Worm (Caenorhabditis elegans): ENCODE results near the gene sel-10.

Gene sel-10

DNA sequence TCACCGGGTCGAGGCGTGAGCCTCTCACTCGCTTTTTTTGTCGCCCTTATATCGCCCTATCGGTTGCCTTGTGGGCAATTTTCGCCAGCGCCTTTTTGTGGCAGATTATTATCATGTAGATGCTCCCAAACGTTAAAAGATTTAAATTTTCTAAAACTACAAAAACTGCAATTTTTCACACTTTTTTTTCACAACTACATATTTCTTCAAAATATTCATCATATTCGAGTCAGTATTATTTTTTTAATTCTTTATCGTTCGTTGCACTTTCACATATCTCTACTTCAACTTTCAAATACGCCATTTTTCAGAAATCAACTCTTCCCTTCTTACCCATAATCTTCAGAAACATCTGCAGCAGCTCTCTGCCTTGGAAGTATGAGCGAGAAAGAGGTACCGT, 6.2 kb upstream of the sel-10 start, which contains the start of gene ceh-24:
TSS of gene ceh-24 (plus strand) at position 301 of the 400 bp plus-strand sequence.
- TF ChIP-seq ama-1 (optimal IDR thresholded peaks at IDR 0.05) = no peak
- no peak for TF ChIP-seq nhr-28 (tag; optimal IDR thresholded peaks at IDR 0.05)
- TF ChIP-seq tbx-2 (tag; optimal IDR thresholded peaks at IDR 0.05) = no peak
- TF ChIP-seq fkh-10 (GFP tag; optimal IDR thresholded peaks at IDR 0.05) = no peak
- TF ChIP-seq nhr-71 (tag; optimal IDR thresholded peaks at IDR 0.05) = no peak
- TF ChIP-seq pag-3 (tag; optimal IDR thresholded peaks at IDR 0.05; ENCODE audit: borderline replicate concordance, insufficient read depth) = no peak
- TF ChIP-seq lin-13 (GFP tag; optimal IDR thresholded peaks at IDR 0.05) = no peak
- no peak for TF ChIP-seq egl-27 (tag; optimal IDR thresholded peaks at IDR 0.05)
- no peak for TF ChIP-seq nhr-19 (GFP tag; conservative IDR thresholded peaks at IDR 0.05)
- no peak for TF ChIP-seq lir-3 (tag; optimal IDR thresholded peaks at IDR 0.05; ENCODE audit: poor library complexity)
- no peak for TF ChIP-seq alr-1 (tag; optimal IDR thresholded peaks at IDR 0.05; ENCODE audit: borderline replicate concordance)
- no peak for TF ChIP-seq unc-62 (GFP tag; optimal IDR thresholded peaks at IDR 0.05)
- TF ChIP-seq swsn-7 (tag; optimal IDR thresholded peaks at IDR 0.05) = no peak

- no peak for TF ChIP-seq Y116A8C.19 (tag; optimal IDR thresholded peaks at IDR 0.05; ENCODE audit: borderline replicate concordance)
- no peak for TF ChIP-seq nhr-11 (tag; optimal IDR thresholded peaks at IDR 0.05)
Observed at ce11 chrV:13816877-13817276, 2.3 kb upstream of the sel-10 start, which contains the start of gene F55B12.2. F55B12.2 (minus strand) TSS chrV:13816977.

ce11 chrV:13822752-13823151, 3.6 kb downstream of the sel-10 start, which contains the start of gene hpo-31:
hpo-31 (plus strand) TSS chrV:13823052.
- no peak for TF ChIP-seq nhr-12 (tag; optimal IDR thresholded peaks at IDR 0.05)
- no peak for TF ChIP-seq jun-1 (tag; optimal IDR thresholded peaks at IDR 0.05)
- no peak for TF ChIP-seq ceh-90 (tag; optimal IDR thresholded peaks at IDR 0.05)
- no peak for TF ChIP-seq elt-3 (tag; optimal IDR thresholded peaks at IDR 0.05)
- no peak for TF ChIP-seq lin-39 (tag; optimal IDR thresholded peaks at IDR 0.05)
- TF ChIP-seq sptf-1 (tag; optimal IDR thresholded peaks at IDR 0.05) = no peak
- no peak for TF ChIP-seq Y116A8C.19 (tag; optimal IDR thresholded peaks at IDR 0.05; ENCODE audit: borderline replicate concordance)
- TF ChIP-seq efl-3 (GFP tag; optimal IDR thresholded peaks at IDR 0.05) = no peak
- no peak for TF ChIP-seq unc-86 (tag; optimal IDR thresholded peaks at IDR 0.05)
- TF ChIP-seq tlp-1 (tag; optimal IDR thresholded peaks at IDR 0.05) = no peak
- no peak for TF ChIP-seq vab-15 (tag; optimal IDR thresholded peaks at IDR 0.05)
- TF ChIP-seq unc-98 (GFP tag; IDR thresholded peaks at IDR 0.05) = no peak
- TF ChIP-seq nhr-237 (tag; optimal IDR thresholded peaks at IDR 0.05) = no peak
- TF ChIP-seq lin-14 (GFP tag; optimal IDR thresholded peaks at IDR 0.05) = no peak
- no peak for TF ChIP-seq unc-130 (tag; optimal IDR thresholded peaks at IDR 0.05)
- TF ChIP-seq nhr-20 (tag; optimal IDR thresholded peaks at IDR 0.05) = no peak
- TF ChIP-seq nhr-71 (tag; optimal IDR thresholded peaks at IDR 0.05) = no peak
- no peak for TF ChIP-seq mdl-1 (tag; optimal IDR thresholded peaks at IDR 0.05)
- no peak for TF ChIP-seq irx-1 (tag; optimal IDR thresholded peaks at IDR 0.05)
- TF ChIP-seq lin-35 (GFP tag; optimal IDR thresholded peaks at IDR 0.05) = no peak

DNA sequence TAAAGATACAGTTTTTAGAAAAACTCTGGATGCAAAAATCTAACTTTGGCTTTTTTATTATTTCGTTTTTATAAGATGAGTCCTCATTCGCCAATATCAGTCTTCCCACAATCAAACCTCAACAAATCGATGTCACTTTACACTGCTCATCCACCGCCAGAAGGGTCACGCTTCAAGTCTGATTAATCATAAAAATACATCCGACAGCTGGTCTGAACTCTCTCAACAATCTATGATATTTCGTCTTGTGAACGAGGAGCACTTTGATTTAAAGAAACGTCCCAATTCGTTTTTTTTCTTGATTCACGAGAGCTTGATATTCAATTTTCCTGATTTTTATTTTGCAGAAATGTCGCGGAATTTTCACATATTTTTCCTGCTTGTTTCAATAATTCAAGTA, 8.8 kb downstream of the sel-10 start, which contains the start of gene nrf-5:
TSS of gene nrf-5 (plus strand) at position 348 of the 400 bp plus-strand sequence.
- TF ChIP-seq nhr-12 (tag; optimal IDR thresholded peaks at IDR 0.05) (no peak), hpl-2 (GFP tag; optimal IDR thresholded peaks at IDR 0.05) (no peak), rnt-1 (tag; optimal IDR thresholded peaks at IDR 0.05) (peak; percentile 65), dsc-1 (tag; optimal IDR thresholded peaks at IDR 0.05) (peak; percentile 69), efl-1 (optimal IDR thresholded peaks at IDR 0.05) (no peak), efl-1 (GFP tag; optimal IDR thresholded peaks at IDR 0.05 in 1 of 2) (peak in 1 of 2 experiments; percentile 5)
